Fruit fly (Drosophila melanogaster): ENCODE results near the gene CG10232.

CG10232 gene

dm6 chr3R:23677058-23677457, 44.4 kb downstream of the CG10232 start, which contains the start of gene GILT3:
Gene GILT3 (plus strand): TSS chr3R:23677358.
- TF ChIP-seq CG32264 (GFP tag; optimal IDR thresholded peaks at IDR 0.05) = no peak
- no peak for TF ChIP-seq jim (GFP tag; optimal IDR thresholded peaks at IDR 0.05)
- no peak for TF ChIP-seq N (GFP tag; optimal IDR thresholded peaks at IDR 0.05)
- TF ChIP-seq pan (optimal IDR thresholded peaks at IDR 0.05) = no peak
- no peak for TF ChIP-seq br (GFP tag; optimal IDR thresholded peaks at IDR 0.05)

- TF ChIP-seq Sp1 (GFP tag; optimal IDR thresholded peaks at IDR 0.05) (no peak), sage (GFP tag; optimal IDR thresholded peaks at IDR 0.05) (no peak), N (GFP tag; optimal IDR thresholded peaks at IDR 0.05) (no peak)
These were observed 45.8 kb downstream of the CG10232 start for dm6 chr3R:23675646-23676045.

- TF ChIP-seq pan (optimal IDR thresholded peaks at IDR 0.05) (no peak), Myc (optimal IDR thresholded peaks at IDR 0.05) (no peak), jim (GFP tag; optimal IDR thresholded peaks at IDR 0.05) (no peak), fru (GFP tag; optimal IDR thresholded peaks at IDR 0.05) (no peak), HLH106 (tag; optimal IDR thresholded peaks at IDR 0.05) (no peak), Dfd (GFP tag; optimal IDR thresholded peaks at IDR 0.05) (no peak), N (GFP tag; optimal IDR thresholded peaks at IDR 0.05) (no peak), rgr (GFP tag; optimal IDR thresholded peaks at IDR 0.05) (no peak), CrebA (GFP tag; optimal IDR thresholded peaks at IDR 0.05; ENCODE audit: borderline replicate concordance) (no peak)
These were observed 47.1 kb downstream of the CG10232 start for dm6 chr3R:23674369-23674768.

- TF ChIP-seq CG9705 (GFP tag; optimal IDR thresholded peaks at IDR 0.05) = no peak
These were observed 48.3 kb downstream of the CG10232 start for dm6 chr3R:23673084-23673483.

dm6 chr3R:23669401-23670216, 51.8 kb downstream of the CG10232 start, which contains the start of gene CG31145:
Gene CG31145 (minus strand): TSS chr3R:23669659.
- TF ChIP-seq rgr (GFP tag; optimal IDR thresholded peaks at IDR 0.05) = peak; percentile 99
- TF ChIP-seq Hr83 (GFP tag; optimal IDR thresholded peaks at IDR 0.05; ENCODE audit: poor library complexity, severe bottlenecking) = peak; percentile 61
- TF ChIP-seq CG9705 (GFP tag; optimal IDR thresholded peaks at IDR 0.05) = peak; percentile 98
- TF ChIP-seq fru (GFP tag; optimal IDR thresholded peaks at IDR 0.05) = peak; percentile 99
- peak; percentile 92 for TF ChIP-seq CrebA (GFP tag; optimal IDR thresholded peaks at IDR 0.05; ENCODE audit: borderline replicate concordance)
- no peak for TF ChIP-seq Hr78 (GFP tag; optimal IDR thresholded peaks at IDR 0.05)
- peak; percentile 96 for TF ChIP-seq tai (GFP tag; optimal IDR thresholded peaks at IDR 0.05)
- TF ChIP-seq Sp1 (GFP tag; optimal IDR thresholded peaks at IDR 0.05) = peak; percentile 99
- peak; percentile 97 for TF ChIP-seq Jra (GFP tag; optimal IDR thresholded peaks at IDR 0.05)
- TF ChIP-seq psq (GFP tag; optimal IDR thresholded peaks at IDR 0.05) = peak; percentile 98
- TF ChIP-seq sage (GFP tag; optimal IDR thresholded peaks at IDR 0.05) = peak; percentile 97
- peak; percentile 100 for TF ChIP-seq dmrt93B (GFP tag; optimal IDR thresholded peaks at IDR 0.05)
- TF ChIP-seq woc (GFP tag; optimal IDR thresholded peaks at IDR 0.05) = peak; percentile 98
- TF ChIP-seq HLH106 (tag; optimal IDR thresholded peaks at IDR 0.05) = peak; percentile 99
- TF ChIP-seq N (GFP tag; optimal IDR thresholded peaks at IDR 0.05) = no peak
- TF ChIP-seq sv (GFP tag; optimal IDR thresholded peaks at IDR 0.05) = peak; percentile 100
- TF ChIP-seq GATAd (GFP tag; optimal IDR thresholded peaks at IDR 0.05) = peak; percentile 83
- TF ChIP-seq CG32264 (GFP tag; optimal IDR thresholded peaks at IDR 0.05) = peak; percentile 98
- TF ChIP-seq Dif (GFP tag; optimal IDR thresholded peaks at IDR 0.05; ENCODE audit: partially characterized antibody) = peak; percentile 96
- peak; percentile 99 for TF ChIP-seq h (GFP tag; optimal IDR thresholded peaks at IDR 0.05)
- peak; percentile 86 to 92 for TF ChIP-seq dl (GFP tag; optimal IDR thresholded peaks at IDR 0.05; ENCODE audit: insufficient read depth in 1 of 2, partially characterized antibody in 2 of 2)
- peak; percentile 98 for TF ChIP-seq Dfd (GFP tag; optimal IDR thresholded peaks at IDR 0.05)
- no peak for TF ChIP-seq usp (GFP tag; optimal IDR thresholded peaks at IDR 0.05)
- TF ChIP-seq br (GFP tag; optimal IDR thresholded peaks at IDR 0.05) = peak; percentile 99
- peak; percentile 91 for TF ChIP-seq Mio (GFP tag; optimal IDR thresholded peaks at IDR 0.05)
- peak; percentile 89 for TF ChIP-seq dsf (GFP tag; optimal IDR thresholded peaks at IDR 0.05; ENCODE audit: borderline replicate concordance)
- TF ChIP-seq Vsx2 (GFP tag; optimal IDR thresholded peaks at IDR 0.05; ENCODE audit: partially characterized antibody) = peak; percentile 68
- TF ChIP-seq foxo (GFP tag; optimal IDR thresholded peaks at IDR 0.05) = peak; percentile 94 to 99
- no peak for TF ChIP-seq jim (GFP tag; optimal IDR thresholded peaks at IDR 0.05)
- no peak for TF ChIP-seq pan (optimal IDR thresholded peaks at IDR 0.05)
- TF ChIP-seq Rel (GFP tag; optimal IDR thresholded peaks at IDR 0.05) = peak; percentile 94
- peak; percentile 84 for TF ChIP-seq Rel (tag; optimal IDR thresholded peaks at IDR 0.05)
- TF ChIP-seq lola (GFP tag; optimal IDR thresholded peaks at IDR 0.05) = no peak
- TF ChIP-seq Hnf4 (GFP tag; optimal IDR thresholded peaks at IDR 0.05) = peak; percentile 98
- no peak for TF ChIP-seq Abd-B (GFP tag; optimal IDR thresholded peaks at IDR 0.05)
- TF ChIP-seq OdsH (GFP tag; optimal IDR thresholded peaks at IDR 0.05) = peak; percentile 99
- no peak for TF ChIP-seq Myc (optimal IDR thresholded peaks at IDR 0.05)
- peak; percentile 96 for TF ChIP-seq brk (GFP tag; optimal IDR thresholded peaks at IDR 0.05)
- TF ChIP-seq ey (GFP tag; optimal IDR thresholded peaks at IDR 0.05) = peak; percentile 99

Data from whole organism, wandering third instar larva.